Fruit fly (Drosophila melanogaster) whole organism, prepupa: ENCODE measurements around the gene CG3225.

Experiments used
- CG15336 ChIP-seq: fragments of 200-800 bp; sonication (Bioruptor generic); IDR thresholded peaks from 2 replicates; pipeline ENCODE4 v1.3.6; 2022; ENCODE audit warnings: missing biosample characterization, missing genetic modification characterization
- CG16779 ChIP-seq: fragments of 200-800 bp; sonication (Bioruptor generic); optimal IDR thresholded peaks from 3 replicates; lab custom pipeline; 2017; ENCODE audit warnings: missing biosample characterization, mild to moderate bottlenecking, missing genetic modification characterization
- Eip75B ChIP-seq: fragments of 200-800 bp; sonication (Bioruptor generic); optimal IDR thresholded peaks from 3 replicates; lab custom pipeline; 2016; ENCODE audit warnings: missing biosample characterization, missing genetic modification characterization
- Gug ChIP-seq: fragments of 200-800 bp; sonication (Bioruptor generic); IDR thresholded peaks from 2 replicates; pipeline ENCODE4 v1.3.6; 2022; ENCODE audit warnings: missing biosample characterization, missing genetic modification characterization
- Hr4 ChIP-seq: fragments of 200-800 bp; sonication (Bioruptor generic); optimal IDR thresholded peaks from 3 replicates; lab custom pipeline; 2016; ENCODE audit warnings: missing biosample characterization, missing genetic modification characterization
- Met ChIP-seq: fragments of 200-800 bp; sonication (Bioruptor generic); optimal IDR thresholded peaks from 3 replicates; lab custom pipeline; 2016; ENCODE audit warnings: missing biosample characterization, missing genetic modification characterization
- OdsH ChIP-seq: fragments of 200-800 bp; sonication (Bioruptor generic); optimal IDR thresholded peaks from 3 replicates; lab custom pipeline; 2016; ENCODE audit warnings: missing biosample characterization, missing genetic modification characterization
- Smox ChIP-seq: fragments of 200-800 bp; sonication (Bioruptor generic); optimal IDR thresholded peaks from 3 replicates; lab custom pipeline; 2016; ENCODE audit warnings: missing biosample characterization, missing genetic modification characterization
- svp ChIP-seq: fragments of 200-800 bp; sonication (Bioruptor generic); peaks from one replicate; lab custom pipeline; 2016; ENCODE audit warnings: missing biosample characterization, missing genetic modification characterization
- topi ChIP-seq: fragments of 200-800 bp; sonication (Bioruptor generic); optimal IDR thresholded peaks from 3 replicates; lab custom pipeline; 2016; ENCODE audit warnings: missing biosample characterization, missing genetic modification characterization

- TF ChIP-seq Smox (GFP tag; lab: Kevin White, UChicago) (no peak), OdsH (peak; percentile 35), CG16779 (no peak), svp (GFP tag; lab: Kevin White, UChicago) (peak; percentile 35), Hr4 (GFP tag; lab: Kevin White, UChicago) (peak; percentile 37), CG15336 (GFP tag; lab: Robert Waterston, UW) (no peak), Eip75B (GFP tag; lab: Kevin White, UChicago) (no peak), Met (no peak), topi (GFP tag; lab: Kevin White, UChicago) (no peak), Gug (GFP tag; lab: Robert Waterston, UW) (no peak)
Observed at dm6 chr2L:4819995-4820394, 1.9 kb upstream of the CG3225 start.
